Fruit fly (Drosophila melanogaster) whole organism, pupa: ENCODE data around the gene CG17124.

Experiments used
- CG12605 ChIP-seq: fragments of 200-800 bp; sonication (Bioruptor generic); IDR thresholded peaks from 2 replicates; pipeline ENCODE4 v1.3.6; 2022; ENCODE audit warnings: missing biosample characterization, missing genetic modification characterization
- CG13204 ChIP-seq: fragments of 200-800 bp; sonication (Bioruptor generic); optimal IDR thresholded peaks from 2 replicates; lab custom pipeline; 2018; ENCODE audit warnings: missing biosample characterization, mild to moderate bottlenecking, missing genetic modification characterization, moderate library complexity
- CG14655 ChIP-seq: fragments of 200-800 bp; sonication (Bioruptor generic); optimal IDR thresholded peaks from 3 replicates; lab custom pipeline; 2017; ENCODE audit warnings: mild to moderate bottlenecking, missing biosample characterization, missing genetic modification reagents, missing genetic modification characterization
- CG15710 ChIP-seq: fragments of 200-800 bp; sonication (Bioruptor generic); optimal IDR thresholded peaks from 2 replicates; lab custom pipeline; 2018; ENCODE audit warnings: missing biosample characterization, mild to moderate bottlenecking, missing genetic modification characterization, moderate library complexity
- EcR ChIP-seq: fragments of 200-800 bp; sonication (Bioruptor generic); optimal IDR thresholded peaks from 3 replicates; lab custom pipeline; 2019; ENCODE audit warnings: missing biosample characterization, missing genetic modification characterization, mild to moderate bottlenecking, moderate library complexity, missing genetic modification reagents
- Pif1A ChIP-seq: fragments of 200-800 bp; sonication (Bioruptor generic); optimal IDR thresholded peaks from 3 replicates; lab custom pipeline; 2016; ENCODE audit warnings: missing biosample characterization, missing genetic modification characterization
- Snoo ChIP-seq: fragments of 200-800 bp; sonication (Bioruptor generic); optimal IDR thresholded peaks from 3 replicates; lab custom pipeline; 2017; ENCODE audit warnings: missing biosample characterization, mild to moderate bottlenecking, missing genetic modification characterization, inconsistent platforms

DNA sequence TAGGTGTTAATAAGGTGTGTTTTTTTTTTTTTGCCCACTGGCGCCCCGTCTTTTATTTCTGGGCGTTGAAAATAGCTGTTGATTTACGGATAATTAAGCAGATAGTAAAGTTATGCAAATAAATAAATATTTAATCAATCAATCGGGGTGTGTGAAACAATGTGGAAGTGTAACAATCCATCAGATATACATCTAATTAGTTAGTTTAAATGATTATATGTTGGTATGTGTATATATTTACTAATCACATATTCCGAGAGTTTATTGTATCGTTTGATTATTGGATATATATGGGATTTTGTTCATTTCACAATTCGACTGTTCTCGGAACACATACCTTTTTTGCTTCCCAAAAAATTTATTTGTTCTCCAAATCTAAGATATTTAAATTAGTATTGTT lies 33.8 kb upstream of the CG17124 start, which contains the start of gene CG31870:
- no peak for TF ChIP-seq CG13204 (GFP tag; lab: Kevin White, UChicago)
- no peak for TF ChIP-seq CG15710
- no peak for TF ChIP-seq Pif1A (GFP tag; lab: Kevin White, UChicago)
- no peak for TF ChIP-seq Snoo (tag; lab: Kevin White, UChicago)
- TF ChIP-seq CG14655, result no peak
- TF ChIP-seq CG12605 (GFP tag; lab: Robert Waterston, UW), result no peak
- no peak for TF ChIP-seq EcR (GFP tag; lab: Kevin White, UChicago)
